Fruit fly (Drosophila melanogaster): ENCODE measurements around the gene Gtpx.
A peak's percentile ranks its signal among the peaks of the same experiment; 100 is the strongest.

The Gtpx gene

DNA sequence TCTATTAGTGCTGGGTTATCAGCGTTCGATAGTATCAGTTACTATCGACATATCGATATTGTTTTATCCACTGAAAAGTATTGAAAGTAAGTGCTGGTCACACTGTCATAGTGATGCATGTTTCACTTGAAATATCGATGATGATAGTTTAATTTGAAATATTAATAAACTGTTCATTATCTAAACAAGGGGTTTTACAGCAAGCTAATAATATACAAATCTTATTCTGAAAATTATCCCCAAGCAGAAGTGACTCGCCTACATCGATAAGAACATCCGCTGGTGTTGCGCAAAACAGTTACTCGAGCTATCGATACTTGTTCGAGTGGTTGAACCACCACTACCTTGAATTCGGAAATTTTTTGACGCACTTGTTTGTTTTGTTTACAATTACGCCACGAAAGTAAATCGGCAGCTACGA is 6.8 kb upstream of the Gtpx start, which contains the start of the genes PIG-C, CG12016 and Dpm2 (continued):
- TF ChIP-seq Eip75B (GFP tag; optimal IDR thresholded peaks at IDR 0.05) (no peak), dac (GFP tag; optimal IDR thresholded peaks at IDR 0.05) (peak; percentile 26), eg (GFP tag; IDR thresholded peaks at IDR 0.05) (no peak; the same call in 2 of the 3 replicates), fd59A (GFP tag; optimal IDR thresholded peaks at IDR 0.05) (peak; percentile 19), Ets96B (tag; optimal IDR thresholded peaks at IDR 0.05) (no peak), esn (GFP tag; optimal IDR thresholded peaks at IDR 0.05) (peak; percentile 77), Sox15 (GFP tag; optimal IDR thresholded peaks at IDR 0.05) (peak; percentile 54), topi (GFP tag; optimal IDR thresholded peaks at IDR 0.05) (peak; percentile 64), CG10631 (GFP tag; optimal IDR thresholded peaks at IDR 0.05) (no peak), spab (GFP tag; optimal IDR thresholded peaks at IDR 0.05) (no peak), Sox102F (GFP tag; optimal IDR thresholded peaks at IDR 0.05) (no peak), Blimp-1 (GFP tag; optimal IDR thresholded peaks at IDR 0.05) (no peak), pdm3 (GFP tag; optimal IDR thresholded peaks at IDR 0.05) (no peak), Eip78C (GFP tag) (peak; percentile 87), Ets21C (GFP tag; optimal IDR thresholded peaks at IDR 0.05) (peak; percentile 65), CG7368 (GFP tag; optimal IDR thresholded peaks at IDR 0.05) (no peak), CG34406 (GFP tag; optimal IDR thresholded peaks at IDR 0.05) (no peak), vri (GFP tag; optimal IDR thresholded peaks at IDR 0.05) (peak; percentile 56), CG6792 (GFP tag; optimal IDR thresholded peaks at IDR 0.05) (peak; percentile 49), CG31627 (GFP tag; optimal IDR thresholded peaks at IDR 0.05) (peak; percentile 85), CG11762 (GFP tag; optimal IDR thresholded peaks at IDR 0.05; ENCODE audit: insufficient read depth) (no peak), Sox14 (GFP tag; optimal IDR thresholded peaks at IDR 0.05) (peak; percentile 78), CG6276 (GFP tag; optimal IDR thresholded peaks at IDR 0.05) (no peak), CG3032 (tag; optimal IDR thresholded peaks at IDR 0.05) (peak; percentile 74), fkh (GFP tag; optimal IDR thresholded peaks at IDR 0.05) (peak; percentile 92), CG32006 (GFP tag; optimal IDR thresholded peaks at IDR 0.05) (no peak)

DNA sequence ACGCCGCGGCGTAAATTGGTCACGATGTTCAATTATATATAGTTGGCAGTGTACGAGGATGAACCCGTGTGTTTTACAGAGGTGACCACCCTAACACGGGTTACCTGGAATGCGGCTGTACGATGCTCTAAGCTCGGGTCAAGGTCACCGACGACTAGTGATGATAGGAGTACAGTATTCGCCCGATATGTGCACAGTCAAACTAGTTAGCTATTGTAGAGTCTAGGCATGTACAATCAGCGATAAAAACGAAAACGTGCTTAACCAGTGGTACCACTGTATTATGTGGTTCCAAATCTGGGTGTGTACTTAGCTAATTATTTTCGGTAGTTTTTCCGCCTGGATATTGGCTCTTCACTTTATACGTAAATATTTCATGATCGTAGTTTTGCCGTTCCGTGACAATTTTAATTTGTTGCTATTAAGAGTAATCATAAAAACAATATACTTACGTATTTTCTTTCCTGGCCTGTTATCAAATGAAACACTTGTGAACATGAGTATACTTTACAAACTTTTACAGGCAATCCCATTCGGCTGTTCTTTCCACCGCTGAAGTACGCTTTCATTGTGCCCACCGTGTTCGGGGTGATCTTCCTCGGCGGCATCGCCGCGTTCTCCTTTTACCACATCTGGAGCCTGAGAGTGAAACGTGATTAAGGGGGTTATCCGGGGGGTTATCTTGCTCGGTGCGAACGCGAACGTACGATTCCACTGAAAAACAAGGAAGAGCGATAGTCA is 5.9 kb upstream of the Gtpx start:
- TF ChIP-seq CG15336 (GFP tag; IDR thresholded peaks at IDR 0.05): 0 out of 2 replicates have a peak, but pooled peaks have one; percentile 36
- peak; percentile 10 for TF ChIP-seq esn (GFP tag; optimal IDR thresholded peaks at IDR 0.05)
- no peak for TF ChIP-seq Lpt (GFP tag; optimal IDR thresholded peaks at IDR 0.05)
- TF ChIP-seq CG6808 (GFP tag; optimal IDR thresholded peaks at IDR 0.05): peak; percentile 5
- TF ChIP-seq Sox14 (GFP tag; optimal IDR thresholded peaks at IDR 0.05): no peak
- TF ChIP-seq cyc (GFP tag; optimal IDR thresholded peaks at IDR 0.05): no peak
- peak; percentile 22 for TF ChIP-seq Eip75B (GFP tag; optimal IDR thresholded peaks at IDR 0.05)
- no peak for TF ChIP-seq spab (GFP tag; optimal IDR thresholded peaks at IDR 0.05)
- 0 out of 3 replicates have a peak, but pooled peaks have one; percentile 41 for TF ChIP-seq CG6163 (GFP tag; IDR thresholded peaks at IDR 0.05)
- TF ChIP-seq pdm3 (GFP tag; optimal IDR thresholded peaks at IDR 0.05): no peak
- TF ChIP-seq CG11294 (GFP tag; IDR thresholded peaks at IDR 0.05): no peak
- TF ChIP-seq Hr38 (GFP tag; optimal IDR thresholded peaks at IDR 0.05): no peak
- no peak for TF ChIP-seq Met (GFP tag; optimal IDR thresholded peaks at IDR 0.05)
- TF ChIP-seq CG10669 (GFP tag; optimal IDR thresholded peaks at IDR 0.05): peak; percentile 21
- no peak for TF ChIP-seq CG4318 (GFP tag; optimal IDR thresholded peaks at IDR 0.05)
- TF ChIP-seq OdsH (GFP tag; optimal IDR thresholded peaks at IDR 0.05): peak; percentile 25
- no peak for TF ChIP-seq CG10631 (GFP tag; optimal IDR thresholded peaks at IDR 0.05)
- no peak for TF ChIP-seq CG8319 (GFP tag; optimal IDR thresholded peaks at IDR 0.05)
- TF ChIP-seq CG32006 (GFP tag; optimal IDR thresholded peaks at IDR 0.05): peak; percentile 38
- TF ChIP-seq acj6 (GFP tag; optimal IDR thresholded peaks at IDR 0.05): peak; percentile 19
- no peak for TF ChIP-seq CG34406 (GFP tag; optimal IDR thresholded peaks at IDR 0.05)
- TF ChIP-seq dac (GFP tag; optimal IDR thresholded peaks at IDR 0.05): no peak
- TF ChIP-seq Hr4 (GFP tag; optimal IDR thresholded peaks at IDR 0.05): peak; percentile 55
- peak; percentile 24 for TF ChIP-seq dsx (GFP tag; optimal IDR thresholded peaks at IDR 0.05; ENCODE audit: poor library complexity, severe bottlenecking)
- peak; percentile 25 for TF ChIP-seq CG3919 (GFP tag; optimal IDR thresholded peaks at IDR 0.05)
- no peak for TF ChIP-seq Eip93F (GFP tag; optimal IDR thresholded peaks at IDR 0.05)
- peak; percentile 75 for TF ChIP-seq Eip78C (GFP tag)
- no peak for TF ChIP-seq Sox102F (GFP tag; optimal IDR thresholded peaks at IDR 0.05)
- no peak for TF ChIP-seq CG3032 (tag; optimal IDR thresholded peaks at IDR 0.05)
- peak; percentile 100 for TF ChIP-seq svp (GFP tag)
- no peak for TF ChIP-seq vri (GFP tag; optimal IDR thresholded peaks at IDR 0.05)
